Worm (Caenorhabditis elegans): Measurements from ENCODE around the gene F59B1.6.

Gene F59B1.6

DNA sequence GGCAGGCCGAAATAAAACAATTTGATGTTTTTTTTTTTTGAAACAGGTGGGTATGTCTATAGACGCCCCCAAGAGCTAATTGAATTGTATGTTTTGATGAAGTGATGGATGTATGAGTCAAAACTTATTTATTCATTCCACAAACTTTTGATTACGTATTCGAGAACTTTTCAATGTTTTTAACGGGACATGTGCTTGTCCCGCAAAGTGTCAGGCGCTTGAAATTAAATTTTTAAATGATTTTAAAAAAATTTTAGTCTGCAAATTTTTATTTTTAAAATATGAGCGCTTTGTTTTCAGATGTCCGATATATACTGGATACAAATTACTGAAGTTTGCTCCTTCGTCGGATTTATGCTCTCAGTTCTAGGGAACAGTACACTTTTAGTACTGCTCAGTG is 18.0 kb upstream of the F59B1.6 start, which contains the start of gene str-114:
str-114 (plus strand) TSS at position 301 of the 400 bp plus-strand sequence.
- no peak for TF ChIP-seq B0310.2 (tag; optimal IDR thresholded peaks at IDR 0.05)
- no peak for TF ChIP-seq aly-1 (tag; optimal IDR thresholded peaks at IDR 0.05)
- TF ChIP-seq hmbx-1 (tag; optimal IDR thresholded peaks at IDR 0.05), result no peak
- TF ChIP-seq ceh-13 (GFP tag; optimal IDR thresholded peaks at IDR 0.05), result no peak
- TF ChIP-seq tbx-11 (GFP tag; IDR thresholded peaks at IDR 0.05), result no peak
- TF ChIP-seq scrt-1 (GFP tag; IDR thresholded peaks at IDR 0.05), result no peak
- no peak for TF ChIP-seq F13C5.2 (tag; optimal IDR thresholded peaks at IDR 0.05)
- TF ChIP-seq hmg-4 (GFP tag; optimal IDR thresholded peaks at IDR 0.05), result no peak
- TF ChIP-seq pes-1 (GFP tag; IDR thresholded peaks at IDR 0.05), result no peak
- TF ChIP-seq hnd-1 (tag; optimal IDR thresholded peaks at IDR 0.05), result no peak
- TF ChIP-seq flt-1 (GFP tag; IDR thresholded peaks at IDR 0.05), result no peak
- no peak for TF ChIP-seq tra-4 (tag; optimal IDR thresholded peaks at IDR 0.05)
- TF ChIP-seq ceh-36 (tag; optimal IDR thresholded peaks at IDR 0.05), result no peak

DNA sequence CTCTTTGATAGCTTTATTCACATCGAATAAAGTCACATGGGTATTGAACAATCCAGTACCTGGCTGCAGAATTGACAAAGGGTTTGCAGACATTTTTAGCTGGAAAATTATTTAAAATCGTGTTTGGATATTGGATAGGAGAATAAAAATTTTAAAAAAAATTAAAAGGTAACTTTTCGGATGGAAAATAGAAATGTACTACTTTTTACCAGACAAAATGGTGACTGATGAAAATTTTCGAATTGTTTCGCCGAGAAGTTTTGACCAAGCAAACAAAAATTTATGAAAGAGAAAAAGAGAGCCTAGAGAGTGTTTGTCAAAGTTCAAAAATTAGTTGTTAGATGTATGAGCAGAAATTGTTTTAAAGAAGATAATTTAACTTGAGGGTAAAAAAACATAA is 16.4 kb upstream of the F59B1.6 start, which contains the start of gene F59B1.10:
F59B1.10 (minus strand) TSS at position 101 of the 400 bp plus-strand sequence.
- TF ChIP-seq tbx-11 (GFP tag; IDR thresholded peaks at IDR 0.05) (no peak), ceh-36 (tag; optimal IDR thresholded peaks at IDR 0.05) (no peak), hmbx-1 (tag; optimal IDR thresholded peaks at IDR 0.05) (no peak), aly-1 (tag; optimal IDR thresholded peaks at IDR 0.05) (no peak), hnd-1 (tag; optimal IDR thresholded peaks at IDR 0.05) (no peak), scrt-1 (GFP tag; IDR thresholded peaks at IDR 0.05) (no peak), flt-1 (GFP tag; IDR thresholded peaks at IDR 0.05) (no peak), sea-1 (GFP tag; conservative IDR thresholded peaks at IDR 0.05) (no peak), ets-7 (tag; optimal IDR thresholded peaks at IDR 0.05) (no peak), tra-4 (tag; optimal IDR thresholded peaks at IDR 0.05) (no peak)

DNA sequence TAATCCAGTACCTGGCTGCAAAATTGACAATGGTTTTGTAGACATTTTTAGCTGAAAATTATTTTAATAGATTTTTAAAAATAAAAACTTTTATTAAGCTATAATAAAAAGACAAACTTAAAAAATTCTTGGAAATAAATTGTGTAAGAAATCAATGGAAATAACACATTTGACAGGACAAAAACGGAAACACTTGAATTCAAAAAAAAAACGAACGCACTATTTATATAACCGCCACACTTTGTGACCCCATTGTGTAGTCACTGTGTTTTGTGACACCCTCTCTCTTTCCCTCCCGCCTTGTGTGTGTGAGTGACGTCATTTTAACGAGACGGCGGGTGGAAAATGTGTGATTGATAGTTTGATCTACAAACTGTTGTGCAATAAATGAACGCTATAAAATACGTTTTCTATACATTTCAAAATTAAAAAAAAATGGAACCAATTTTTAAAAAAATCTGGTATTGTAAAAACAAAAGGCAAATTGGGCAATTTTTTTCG is 12.8 kb upstream of the F59B1.6 start, which contains the start of gene F59B1.8:
F59B1.8 (minus strand) TSS at position 51 of the 501 bp plus-strand sequence.
- no peak for TF ChIP-seq ets-7 (tag; optimal IDR thresholded peaks at IDR 0.05)
- no peak for TF ChIP-seq hnd-1 (tag; optimal IDR thresholded peaks at IDR 0.05)
- TF ChIP-seq tra-4 (tag; optimal IDR thresholded peaks at IDR 0.05), result no peak
- TF ChIP-seq flt-1 (GFP tag; IDR thresholded peaks at IDR 0.05), result no peak
- TF ChIP-seq ceh-36 (tag; optimal IDR thresholded peaks at IDR 0.05), result no peak
- no peak for TF ChIP-seq ama-1 (optimal IDR thresholded peaks at IDR 0.05)
- TF ChIP-seq tbx-11 (GFP tag; IDR thresholded peaks at IDR 0.05), result no peak
- no peak for TF ChIP-seq ceh-13 (GFP tag; optimal IDR thresholded peaks at IDR 0.05)
- no peak for TF ChIP-seq F13C5.2 (tag; optimal IDR thresholded peaks at IDR 0.05)
- no peak for TF ChIP-seq B0310.2 (tag; optimal IDR thresholded peaks at IDR 0.05)
- TF ChIP-seq aly-1 (tag; optimal IDR thresholded peaks at IDR 0.05), result no peak
- no peak for TF ChIP-seq sea-1 (GFP tag; conservative IDR thresholded peaks at IDR 0.05)
- TF ChIP-seq scrt-1 (GFP tag; IDR thresholded peaks at IDR 0.05), result no peak
- TF ChIP-seq hmg-4 (GFP tag; optimal IDR thresholded peaks at IDR 0.05), result no peak
- TF ChIP-seq tbx-37 (GFP tag; conservative IDR thresholded peaks at IDR 0.05), result no peak

DNA sequence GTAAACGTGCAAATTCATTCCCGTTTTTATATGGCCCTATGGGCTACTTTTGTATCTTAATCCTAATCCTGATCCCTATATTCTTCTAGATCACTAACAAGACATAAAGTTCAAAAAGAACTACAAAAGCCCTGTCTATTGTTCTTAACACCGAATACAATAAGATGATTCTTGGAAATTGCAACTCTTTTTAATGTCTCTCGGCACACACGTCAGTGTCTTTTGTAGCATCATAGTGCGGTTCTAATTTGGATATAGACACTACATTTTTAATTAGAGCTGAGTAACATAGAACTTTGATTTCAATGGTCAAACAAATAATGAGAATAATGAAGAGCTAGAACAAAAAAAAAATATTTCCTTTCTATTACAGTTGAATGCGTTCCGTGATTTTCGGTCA is 8.4 kb upstream of the F59B1.6 start:
- TF ChIP-seq scrt-1 (GFP tag; IDR thresholded peaks at IDR 0.05) (no peak), tra-4 (tag; optimal IDR thresholded peaks at IDR 0.05) (no peak), B0310.2 (tag; optimal IDR thresholded peaks at IDR 0.05) (no peak), flt-1 (GFP tag; IDR thresholded peaks at IDR 0.05) (no peak), aly-1 (tag; optimal IDR thresholded peaks at IDR 0.05) (no peak), hnd-1 (tag; optimal IDR thresholded peaks at IDR 0.05) (no peak), ama-1 (optimal IDR thresholded peaks at IDR 0.05) (no peak), tbx-37 (GFP tag; conservative IDR thresholded peaks at IDR 0.05) (no peak), sea-1 (GFP tag; conservative IDR thresholded peaks at IDR 0.05) (no peak), hmbx-1 (tag; optimal IDR thresholded peaks at IDR 0.05) (no peak), ets-7 (tag; optimal IDR thresholded peaks at IDR 0.05) (no peak), F13C5.2 (tag; optimal IDR thresholded peaks at IDR 0.05) (no peak), pes-1 (GFP tag; IDR thresholded peaks at IDR 0.05) (no peak), ceh-13 (GFP tag; optimal IDR thresholded peaks at IDR 0.05) (no peak), ceh-36 (tag; optimal IDR thresholded peaks at IDR 0.05) (no peak), tbx-11 (GFP tag; IDR thresholded peaks at IDR 0.05) (no peak), hmg-4 (GFP tag; optimal IDR thresholded peaks at IDR 0.05) (no peak)

DNA sequence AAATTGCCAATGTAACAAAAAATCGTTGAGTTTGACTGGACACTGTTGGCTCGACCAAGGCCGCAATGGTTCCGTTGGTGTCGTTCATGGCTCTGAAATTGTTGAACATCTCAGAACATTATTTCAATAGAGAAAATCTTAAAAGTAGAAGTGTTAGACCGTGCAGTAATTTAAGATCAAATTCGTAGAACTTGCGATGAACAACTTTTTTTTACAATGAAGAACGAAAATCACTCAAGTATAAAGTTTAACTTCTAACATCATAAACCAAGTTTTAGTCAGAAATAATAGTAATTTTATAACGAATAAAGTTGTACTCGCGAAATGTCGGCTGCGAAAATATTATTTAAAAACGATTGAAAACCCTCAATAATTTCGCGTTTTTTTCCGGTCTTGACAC is 5.6 kb upstream of the F59B1.6 start, which contains the start of gene srx-41:
srx-41 (minus strand) TSS at position 101 of the 400 bp plus-strand sequence.
- TF ChIP-seq ceh-13 (GFP tag; optimal IDR thresholded peaks at IDR 0.05) (no peak), flt-1 (GFP tag; IDR thresholded peaks at IDR 0.05) (no peak), hmg-4 (GFP tag; optimal IDR thresholded peaks at IDR 0.05) (no peak), aly-1 (tag; optimal IDR thresholded peaks at IDR 0.05) (no peak), hmbx-1 (tag; optimal IDR thresholded peaks at IDR 0.05) (no peak), pes-1 (GFP tag; IDR thresholded peaks at IDR 0.05) (no peak), ets-7 (tag; optimal IDR thresholded peaks at IDR 0.05) (no peak), B0310.2 (tag; optimal IDR thresholded peaks at IDR 0.05) (no peak), hnd-1 (tag; optimal IDR thresholded peaks at IDR 0.05) (no peak), ceh-36 (tag; optimal IDR thresholded peaks at IDR 0.05) (no peak), F13C5.2 (tag; optimal IDR thresholded peaks at IDR 0.05) (no peak), tbx-11 (GFP tag; IDR thresholded peaks at IDR 0.05) (no peak)

DNA sequence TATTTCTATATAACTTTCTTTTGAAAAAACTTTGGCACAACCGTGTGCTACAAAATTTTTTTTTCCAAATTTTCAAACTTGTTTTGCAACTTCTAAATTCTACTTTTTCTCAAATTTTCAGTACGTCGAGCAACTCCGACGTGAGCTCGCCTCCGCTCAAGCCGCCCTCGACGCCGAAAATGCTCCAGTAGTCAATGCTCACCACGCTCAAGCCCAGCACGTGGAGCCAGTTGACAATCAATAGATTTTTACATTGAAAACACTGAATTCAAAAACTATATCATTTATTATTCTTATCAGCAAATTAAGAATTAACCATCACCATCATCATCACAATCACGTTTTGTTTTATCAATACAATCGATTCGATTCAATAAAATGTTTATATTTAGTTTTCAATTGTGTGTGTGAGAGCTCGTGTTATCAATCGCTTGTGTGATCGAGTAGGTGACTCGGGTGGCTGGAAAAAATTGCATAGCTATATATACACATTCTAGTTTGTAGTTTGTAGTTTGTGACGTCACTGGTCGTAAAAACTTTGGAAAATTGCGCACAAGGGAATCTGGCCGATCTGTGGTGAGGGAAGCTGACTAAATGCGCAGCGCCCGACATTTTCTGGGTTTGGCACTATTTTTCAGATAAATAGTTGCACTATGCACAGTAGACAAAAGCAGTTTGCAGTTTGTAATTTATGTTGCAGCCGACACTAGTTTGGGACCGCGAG is 3.0 kb upstream of the F59B1.6 start:
- TF ChIP-seq B0310.2 (tag; optimal IDR thresholded peaks at IDR 0.05) (no peak), ceh-13 (GFP tag; optimal IDR thresholded peaks at IDR 0.05) (no peak), ceh-36 (tag; optimal IDR thresholded peaks at IDR 0.05) (no peak), aly-1 (tag; optimal IDR thresholded peaks at IDR 0.05) (no peak), F13C5.2 (tag; optimal IDR thresholded peaks at IDR 0.05) (no peak), ama-1 (optimal IDR thresholded peaks at IDR 0.05) (no peak), hmbx-1 (tag; optimal IDR thresholded peaks at IDR 0.05) (no peak), flt-1 (GFP tag; IDR thresholded peaks at IDR 0.05) (no peak), tbx-11 (GFP tag; IDR thresholded peaks at IDR 0.05) (no peak), pes-1 (GFP tag; IDR thresholded peaks at IDR 0.05) (no peak), sea-1 (GFP tag; conservative IDR thresholded peaks at IDR 0.05) (no peak), tra-4 (tag; optimal IDR thresholded peaks at IDR 0.05) (no peak)

DNA sequence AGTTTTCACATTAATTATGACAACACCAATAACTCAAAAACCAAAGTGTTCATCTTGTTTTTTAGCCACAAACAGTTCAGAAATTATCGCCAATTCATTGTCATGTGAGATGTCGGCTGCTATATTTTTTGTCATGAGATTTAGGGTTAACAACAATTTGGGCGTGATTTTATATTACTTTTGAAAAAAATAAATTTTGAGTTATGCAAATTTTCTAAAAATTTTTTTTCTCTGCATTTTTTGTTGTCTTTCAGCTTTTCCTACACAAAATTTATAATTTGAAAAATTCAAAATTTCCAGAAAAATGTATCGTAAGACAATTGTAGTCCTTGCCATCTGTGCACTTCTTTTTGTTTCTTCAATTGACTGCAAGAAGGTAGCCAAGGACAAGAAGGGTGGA is 1.6 kb upstream of the F59B1.6 start, which contains the start of gene F59B1.2:
F59B1.2 (plus strand) TSS at position 301 of the 400 bp plus-strand sequence.
- no peak for TF ChIP-seq pes-1 (GFP tag; IDR thresholded peaks at IDR 0.05)
- TF ChIP-seq tbx-37 (GFP tag; conservative IDR thresholded peaks at IDR 0.05), result no peak
- no peak for TF ChIP-seq flt-1 (GFP tag; IDR thresholded peaks at IDR 0.05)
- no peak for TF ChIP-seq scrt-1 (GFP tag; IDR thresholded peaks at IDR 0.05)
- TF ChIP-seq sea-1 (GFP tag; conservative IDR thresholded peaks at IDR 0.05), result no peak
- TF ChIP-seq tra-4 (tag; optimal IDR thresholded peaks at IDR 0.05), result no peak
- TF ChIP-seq ceh-36 (tag; optimal IDR thresholded peaks at IDR 0.05), result no peak
- no peak for TF ChIP-seq B0310.2 (tag; optimal IDR thresholded peaks at IDR 0.05)
- TF ChIP-seq F13C5.2 (tag; optimal IDR thresholded peaks at IDR 0.05), result no peak
- no peak for TF ChIP-seq ets-7 (tag; optimal IDR thresholded peaks at IDR 0.05)

All from whole organism, early embryonic.